Fruit fly (Drosophila melanogaster) ovary, adult (tissue): ENCODE data around the gene Ada2b.
A peak's percentile ranks its signal among the peaks of the same experiment; 100 is the strongest.

Source experiments
- CG17801 ChIP-seq: fragments of 200-800 bp; optimal IDR thresholded peaks from 2 replicates; lab custom pipeline; 2019; ENCODE audit warnings: missing biosample characterization, mild to moderate bottlenecking, missing genetic modification characterization, moderate library complexity; ENCODE audit not compliant: partially characterized antibody

Gene Ada2b

DNA sequence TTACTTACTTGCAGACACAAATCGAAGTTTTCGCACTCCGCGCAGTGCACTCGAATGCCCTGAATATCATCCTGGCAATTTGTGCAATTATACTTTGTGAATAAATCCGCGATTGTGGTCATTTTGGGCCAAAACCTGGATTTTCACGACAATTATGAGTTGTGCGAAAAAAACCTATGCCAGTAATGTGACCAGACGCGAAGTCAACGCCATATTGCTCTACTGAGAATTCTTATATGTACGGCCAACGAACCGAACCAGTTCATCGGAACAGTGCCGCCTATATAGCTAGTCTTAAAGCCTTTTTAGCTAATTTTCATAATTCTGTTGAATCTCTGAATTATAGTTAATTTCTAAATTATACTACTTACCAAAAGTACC, at the start of gene Ada2b:
Ada2b (minus strand) TSS at position 214 of the 381 bp plus-strand sequence.
- no peak for TF ChIP-seq CG17801 (GFP tag; lab: Kevin White, UChicago)

DNA sequence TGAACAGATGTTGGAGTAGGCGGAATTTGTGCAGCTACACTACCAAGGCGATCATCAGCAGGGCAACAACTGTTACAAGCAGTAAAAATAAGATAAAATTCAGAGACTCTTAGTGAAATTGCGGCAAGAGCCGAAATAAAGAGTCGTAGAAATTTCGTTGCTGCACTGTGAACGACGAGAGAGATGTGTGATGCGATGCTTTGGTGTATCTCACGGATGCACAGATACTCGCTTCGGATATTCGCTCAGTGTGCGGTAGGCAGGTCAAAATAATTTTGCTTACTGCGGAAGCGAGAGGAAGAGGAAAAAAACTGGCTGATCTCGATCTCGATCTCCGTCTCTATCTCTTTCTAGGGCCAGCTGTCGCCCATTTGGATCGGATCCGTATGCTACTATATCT, 48.5 kb upstream of the Ada2b start:
- TF ChIP-seq CG17801 (GFP tag; lab: Kevin White, UChicago): no peak

DNA sequence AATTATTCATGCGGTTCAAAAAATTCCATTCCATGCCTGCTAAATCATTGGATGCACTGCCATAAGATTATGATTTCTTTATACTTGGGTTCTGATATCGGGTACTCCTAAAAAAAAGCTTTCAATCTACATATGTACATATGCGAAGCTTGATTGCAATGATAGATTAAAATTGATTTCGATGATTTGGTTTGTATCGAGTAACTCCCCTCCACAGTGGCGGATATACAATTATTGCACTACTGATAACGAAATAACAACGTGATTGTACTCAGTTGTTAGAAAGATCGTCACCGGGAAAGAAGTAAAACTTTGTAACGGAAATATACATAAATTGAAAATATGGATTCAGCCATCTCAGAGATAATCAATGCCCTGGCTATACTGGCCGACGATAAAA, 47.4 kb upstream of the Ada2b start, which contains the start of gene Nazo:
Nazo (plus strand) TSS at position 180 of the 400 bp plus-strand sequence.
- TF ChIP-seq CG17801 (GFP tag; lab: Kevin White, UChicago): no peak

DNA sequence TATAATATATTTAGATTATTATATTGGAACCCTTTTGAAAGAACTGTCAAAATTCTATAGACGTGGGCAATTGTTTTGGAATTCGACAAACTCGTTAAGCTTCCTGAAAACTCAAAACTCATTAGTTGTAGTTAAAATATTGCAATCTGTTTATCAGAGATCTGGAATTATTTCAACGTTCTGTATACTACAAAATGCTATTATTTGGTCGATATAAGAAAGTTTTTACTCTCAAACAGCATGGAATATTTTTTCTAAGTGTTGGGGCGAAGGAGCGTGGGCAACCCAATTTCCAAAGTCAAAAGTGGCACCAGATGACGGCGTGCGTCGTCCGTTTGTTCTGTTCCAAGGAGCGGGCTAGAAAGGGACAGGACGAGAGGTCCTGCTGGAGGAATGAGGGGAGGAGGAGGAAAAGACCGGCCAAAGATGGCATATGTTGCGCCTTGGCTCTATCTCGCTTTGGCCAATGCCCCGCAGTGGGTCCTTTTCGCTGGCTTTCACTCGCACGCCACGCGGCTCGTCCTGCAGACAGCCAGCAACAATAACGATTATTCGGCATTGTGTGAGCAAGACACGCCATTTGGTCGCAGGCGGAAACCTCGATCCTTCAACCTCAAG, 45.5 kb upstream of the Ada2b start:
- TF ChIP-seq CG17801 (GFP tag; lab: Kevin White, UChicago): no peak

DNA sequence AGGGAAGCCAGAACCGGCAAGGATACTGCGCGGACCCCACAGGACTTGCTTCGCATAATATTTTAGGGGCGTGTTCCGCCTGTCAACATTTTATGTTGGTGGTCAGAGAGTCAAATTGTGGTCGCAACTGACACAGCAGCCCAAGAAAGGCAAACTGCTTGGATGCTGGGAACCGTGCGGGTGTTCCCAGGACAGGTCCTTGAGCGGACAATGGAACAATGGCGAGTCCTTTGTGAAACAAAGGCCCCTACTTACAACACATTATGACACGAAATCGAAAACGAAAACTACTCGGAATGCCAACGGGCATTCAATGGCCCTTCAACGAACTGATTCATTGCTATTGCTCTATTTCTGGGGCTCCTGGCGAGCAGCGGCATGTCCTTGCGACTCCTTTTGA, 43.9 kb upstream of the Ada2b start:
- no peak for TF ChIP-seq CG17801 (GFP tag; lab: Kevin White, UChicago)

DNA sequence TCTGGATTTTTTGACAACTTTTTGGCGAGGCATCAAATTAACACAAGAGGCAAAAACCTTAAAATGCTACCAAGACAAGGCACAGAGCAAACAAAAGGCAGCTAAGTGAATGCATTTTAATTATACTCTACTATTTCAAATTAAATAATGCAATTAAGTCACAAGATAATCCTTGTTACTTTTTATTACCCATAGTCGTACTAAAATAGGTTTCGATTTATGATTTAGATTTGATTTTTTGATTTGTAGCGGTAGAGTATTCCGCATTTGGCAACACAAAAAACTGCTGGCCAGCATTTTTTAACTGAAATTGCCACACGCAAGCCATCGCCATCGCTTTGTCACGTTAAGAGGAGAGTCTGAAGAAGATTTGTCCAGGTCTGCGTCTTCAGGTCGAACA, 42.4 kb upstream of the Ada2b start:
- no peak for TF ChIP-seq CG17801 (GFP tag; lab: Kevin White, UChicago)

DNA sequence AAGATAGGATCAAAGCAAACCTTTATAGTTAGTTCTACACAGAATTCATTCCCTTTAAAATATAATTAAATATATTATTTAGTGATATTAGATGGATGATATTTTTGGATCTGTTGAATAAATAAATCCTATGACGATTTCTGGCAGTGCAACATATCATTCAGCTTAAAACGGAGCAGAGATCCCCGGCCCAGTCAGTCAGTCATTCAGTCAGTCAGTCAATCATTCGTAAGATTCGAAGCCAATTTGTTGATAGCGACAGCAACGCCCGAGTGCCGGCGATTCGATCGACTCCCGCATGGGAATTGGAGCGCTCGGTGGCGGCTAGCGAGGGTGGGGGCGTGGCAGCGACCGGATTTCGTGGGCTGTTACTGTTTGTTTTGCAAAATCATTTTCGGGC, 39.7 kb upstream of the Ada2b start:
- no peak for TF ChIP-seq CG17801 (GFP tag; lab: Kevin White, UChicago)

DNA sequence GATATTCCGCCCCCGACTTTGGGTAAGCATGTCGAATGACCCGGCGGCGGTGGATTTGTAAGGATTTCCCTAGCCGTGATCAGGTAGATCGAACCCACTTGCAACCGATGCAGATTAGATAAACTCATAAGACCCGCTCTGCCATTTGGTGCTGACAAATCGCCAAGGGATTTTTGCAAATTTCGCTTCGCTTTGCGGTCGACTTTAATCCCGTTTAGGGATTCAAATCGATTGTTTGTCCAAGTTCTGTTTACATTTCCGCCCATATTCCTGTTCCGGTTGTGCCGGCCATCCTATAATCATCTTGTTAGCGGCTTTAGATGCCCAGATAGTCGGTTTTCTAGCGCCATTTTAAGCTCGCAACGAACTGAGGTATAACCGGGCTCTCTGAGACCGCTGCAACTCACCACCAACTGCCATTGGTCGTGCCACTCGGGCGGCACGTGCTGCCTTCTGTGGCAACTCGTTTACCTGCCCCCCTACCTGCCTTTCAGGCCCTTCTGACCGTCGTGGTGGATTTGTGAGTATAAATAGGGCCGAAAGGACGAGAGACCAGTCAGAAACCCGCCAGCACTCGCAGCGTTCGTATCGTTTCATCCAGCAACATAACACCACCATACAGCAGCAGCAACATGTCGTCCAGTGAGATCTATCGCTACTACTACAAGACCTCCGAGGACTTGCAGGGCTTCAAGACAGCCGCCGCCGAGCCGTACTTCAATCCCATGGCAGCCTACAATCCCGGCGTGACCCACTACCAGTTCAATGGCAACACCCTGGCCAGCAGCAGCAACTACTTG, 37.4 kb upstream of the Ada2b start, which contains the start of gene ato:
ato (plus strand) TSS at position 559 of the 800 bp plus-strand sequence.
- TF ChIP-seq CG17801 (GFP tag; lab: Kevin White, UChicago): no peak

DNA sequence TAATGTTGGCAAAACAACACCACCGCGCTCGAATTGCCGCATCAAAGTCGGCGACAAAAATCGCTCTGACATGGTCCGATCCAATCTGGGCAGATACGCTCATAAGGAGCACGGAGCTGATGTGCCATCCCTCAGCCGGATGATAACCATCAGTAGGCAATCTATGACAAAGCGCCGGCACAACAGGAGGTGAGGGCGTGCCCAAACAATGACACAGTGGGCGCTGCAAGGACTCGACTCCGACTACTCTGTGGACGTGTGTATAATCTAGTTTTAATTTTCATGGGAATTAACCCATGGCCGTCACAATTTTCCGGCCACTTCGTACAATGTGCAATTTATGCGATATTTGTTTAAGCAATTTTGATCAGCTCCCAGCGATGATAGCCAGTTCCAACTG, 34.7 kb upstream of the Ada2b start:
- no peak for TF ChIP-seq CG17801 (GFP tag; lab: Kevin White, UChicago)

DNA sequence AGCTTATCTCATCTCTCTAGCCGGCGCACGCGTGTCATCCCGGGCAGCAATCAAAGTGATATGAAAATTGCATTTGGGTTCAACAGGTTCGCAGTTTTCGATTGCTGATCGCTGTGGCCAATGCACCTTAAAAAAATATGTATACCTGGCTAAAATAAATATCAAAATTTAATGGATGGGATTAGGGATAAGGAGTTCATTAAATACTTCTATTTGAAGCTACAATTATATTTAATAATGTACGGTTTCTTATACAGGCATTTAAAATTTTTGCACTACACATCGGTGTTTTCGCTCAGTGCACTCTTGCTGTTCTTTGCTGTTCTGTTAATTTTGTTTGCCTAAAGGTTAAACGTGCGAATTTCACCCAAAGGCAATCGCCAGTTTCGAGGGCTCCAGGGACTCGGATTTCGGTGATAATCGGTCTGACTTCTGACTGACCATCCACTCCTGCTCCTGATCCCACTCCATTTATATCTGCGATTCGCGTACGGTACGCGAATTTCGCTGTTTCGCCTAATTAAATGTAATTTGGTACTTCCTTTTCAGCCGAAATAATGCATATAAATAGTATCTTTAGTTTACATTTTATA, 32.4 kb upstream of the Ada2b start:
- no peak for TF ChIP-seq CG17801 (GFP tag; lab: Kevin White, UChicago)

DNA sequence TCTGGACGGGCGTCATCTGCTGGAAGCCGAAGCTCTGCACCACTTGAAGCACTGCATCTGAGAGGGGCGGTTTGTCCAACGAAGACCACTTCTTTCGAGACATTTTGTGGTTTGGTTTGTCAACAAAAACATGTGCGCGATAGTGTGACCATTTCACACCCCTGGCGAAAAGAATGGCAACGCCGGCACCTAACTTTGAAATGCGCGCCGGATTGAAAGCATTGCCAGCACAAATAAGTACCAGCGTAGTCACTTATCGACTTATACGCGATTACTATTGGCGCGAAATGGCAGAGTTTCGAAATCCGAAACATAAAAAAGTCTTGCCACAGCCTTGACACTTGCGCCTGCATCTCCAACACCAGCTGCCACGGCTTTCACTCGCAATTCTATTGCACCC, 29.4 kb upstream of the Ada2b start, which contains the start of gene CG9630:
CG9630 (minus strand) TSS at position 157 of the 400 bp plus-strand sequence.
- TF ChIP-seq CG17801 (GFP tag; lab: Kevin White, UChicago): peak; percentile 2

DNA sequence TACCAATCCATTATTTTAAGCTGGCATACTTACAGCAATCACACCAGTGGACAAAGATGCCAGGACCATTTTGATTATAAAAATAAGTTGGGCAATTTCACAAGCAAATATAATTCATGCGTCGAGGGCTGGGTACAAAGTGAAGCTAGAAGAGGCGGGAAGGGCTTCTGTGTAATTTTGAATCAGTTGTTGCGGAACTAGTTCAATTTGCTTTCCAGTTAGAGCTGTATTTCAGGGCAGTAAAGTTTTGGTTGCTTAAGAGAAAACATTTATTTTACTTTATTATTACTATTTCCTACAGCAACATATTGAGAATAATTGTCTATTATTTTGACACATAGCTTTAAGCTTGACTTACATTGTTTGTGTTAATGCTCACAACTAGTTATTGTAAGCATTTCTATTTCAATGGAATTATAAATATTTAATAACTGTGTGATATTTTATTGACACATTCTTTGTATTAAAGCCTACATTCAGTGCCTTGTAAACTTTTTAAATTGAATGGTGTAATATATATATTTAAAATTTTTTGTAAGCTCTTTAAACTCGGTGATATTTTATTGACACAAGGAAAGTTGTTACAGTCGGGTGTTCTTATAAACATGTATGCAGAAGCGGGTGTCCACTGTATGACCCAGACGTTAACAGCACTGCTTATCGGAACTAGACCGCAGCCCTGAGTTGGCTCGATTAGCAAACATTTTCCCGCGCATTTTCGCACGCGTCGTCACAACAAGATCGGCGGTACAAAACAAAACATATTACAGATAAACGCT, 24.2 kb upstream of the Ada2b start, which contains the start of the genes RPA1 and Mcm2:
RPA1 (minus strand) TSS at position 150 of the 779 bp plus-strand sequence.
Mcm2 (plus strand) TSS at position 669 of the 779 bp plus-strand sequence.
- peak; percentile 73 for TF ChIP-seq CG17801 (GFP tag; lab: Kevin White, UChicago)

DNA sequence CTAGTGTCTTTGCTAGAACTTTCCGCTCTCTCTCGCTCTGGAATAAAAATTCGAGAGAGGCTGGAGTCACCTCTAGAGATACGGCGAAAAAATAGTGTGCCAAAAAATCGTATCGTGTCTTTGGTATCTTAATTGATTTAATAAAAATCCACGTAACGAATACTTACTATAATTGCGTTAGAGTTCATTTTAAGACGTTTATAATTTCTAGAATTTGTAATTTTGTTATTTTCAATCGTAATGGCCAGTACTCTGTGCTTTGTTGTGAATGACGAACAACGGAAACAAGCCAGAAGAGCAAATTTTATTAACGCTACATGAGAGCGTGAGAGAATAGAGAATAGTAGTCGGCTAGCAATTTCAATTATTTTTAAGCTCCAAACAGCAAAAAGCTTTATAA, 21.3 kb upstream of the Ada2b start:
- peak; percentile 9 for TF ChIP-seq CG17801 (GFP tag; lab: Kevin White, UChicago)

DNA sequence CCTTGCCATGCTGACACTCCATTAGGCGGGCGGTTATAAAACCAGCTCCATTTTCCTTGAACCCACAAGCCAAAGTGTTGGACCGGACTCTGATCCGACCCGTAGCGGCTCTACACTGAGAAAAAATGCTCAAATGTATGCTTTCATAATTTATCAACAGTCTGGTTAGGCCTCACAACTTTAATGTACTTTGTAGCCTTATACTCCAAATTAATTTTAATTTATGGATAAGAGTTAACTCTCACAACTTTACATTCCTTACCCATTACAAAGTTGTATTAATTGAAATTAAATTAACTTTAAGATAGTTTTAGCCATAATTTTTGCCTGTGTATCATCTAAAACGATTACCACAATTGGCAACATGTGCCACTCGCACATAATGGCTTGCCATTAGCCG, 15.7 kb upstream of the Ada2b start:
- TF ChIP-seq CG17801 (GFP tag; lab: Kevin White, UChicago): no peak
